Fruit fly (Drosophila melanogaster) S2 (cell line): ENCODE data around the gene Bcat.

Experiments
- CG8478 ChIP-seq: fragments of >200 bp; optimal IDR thresholded peaks from 2 replicates; lab custom pipeline; 2018
- CTCF ChIP-seq, 2 experiments: fragments of >200 bp; optimal IDR thresholded peaks; 2 replicates each; lab custom pipeline; 2018

Gene Bcat

dm6 chrX:13376520-13376919 is 20.2 kb upstream of the Bcat start:
- TF ChIP-seq CG8478: no peak
- TF ChIP-seq CTCF (optimal IDR thresholded peaks at IDR 0.05; lab: Kevin White, UChicago): no peak

dm6 chrX:13383770-13384169 is 12.9 kb upstream of the Bcat start:
- no peak for TF ChIP-seq CTCF (optimal IDR thresholded peaks at IDR 0.05; lab: Kevin White, UChicago)
- no peak for TF ChIP-seq CG8478

- TF ChIP-seq CG8478 (no peak), CTCF (optimal IDR thresholded peaks at IDR 0.05; lab: Kevin White, UChicago) (no peak)
These were observed 12.5 kb upstream of the Bcat start for dm6 chrX:13384177-13384576.

- no peak for TF ChIP-seq CG8478
- TF ChIP-seq CTCF (optimal IDR thresholded peaks at IDR 0.05; lab: Kevin White, UChicago): no peak
These were observed 11.9 kb upstream of the Bcat start, which contains the start of the genes Rbp1-like and Tim9a for dm6 chrX:13384583-13385342. Gene Rbp1-like, minus strand, starts transcription at chrX:13384877. Gene Tim9a, plus strand, starts transcription at chrX:13385210.

- no peak for TF ChIP-seq CTCF (optimal IDR thresholded peaks at IDR 0.05; lab: Kevin White, UChicago)
- TF ChIP-seq CG8478: no peak
These were observed 9.9 kb upstream of the Bcat start for dm6 chrX:13386776-13387175.

- TF ChIP-seq CTCF (optimal IDR thresholded peaks at IDR 0.05; lab: Kevin White, UChicago): no peak
- TF ChIP-seq CG8478: no peak
These were observed 9.3 kb upstream of the Bcat start, which contains the start of the genes Ype and CG1662 for dm6 chrX:13387373-13387850. Gene Ype, minus strand, starts transcription at chrX:13387417. Gene CG1662, plus strand, starts transcription at chrX:13387563.

- TF ChIP-seq CTCF (optimal IDR thresholded peaks at IDR 0.05; lab: Kevin White, UChicago) (no peak), CG8478 (no peak)
These were observed 6.1 kb upstream of the Bcat start for dm6 chrX:13390465-13391173.

dm6 chrX:13391174-13392040 is 5.3 kb upstream of the Bcat start:
- no peak for TF ChIP-seq CTCF (optimal IDR thresholded peaks at IDR 0.05; lab: Kevin White, UChicago)
- no peak for TF ChIP-seq CG8478

- TF ChIP-seq CTCF (optimal IDR thresholded peaks at IDR 0.05; lab: Kevin White, UChicago): no peak
- TF ChIP-seq CG8478: no peak
These were observed 4.7 kb upstream of the Bcat start for dm6 chrX:13392041-13392353.

dm6 chrX:13392764-13393163 is 3.9 kb upstream of the Bcat start:
- no peak for TF ChIP-seq CG8478
- no peak for TF ChIP-seq CTCF (optimal IDR thresholded peaks at IDR 0.05; lab: Kevin White, UChicago)

dm6 chrX:13394343-13394742 is 2.4 kb upstream of the Bcat start:
- no peak for TF ChIP-seq CG8478

dm6 chrX:13395020-13395419 is 1.7 kb upstream of the Bcat start:
- no peak for TF ChIP-seq CG8478
- TF ChIP-seq CTCF (optimal IDR thresholded peaks at IDR 0.05; lab: Kevin White, UChicago): no peak

dm6 chrX:13395988-13396377 is 716 bp upstream of the Bcat start:
- TF ChIP-seq CTCF (optimal IDR thresholded peaks at IDR 0.05; lab: Kevin White, UChicago): no peak
- TF ChIP-seq CG8478: no peak

- no peak for TF ChIP-seq CTCF (optimal IDR thresholded peaks at IDR 0.05; lab: Kevin White, UChicago)
- no peak for TF ChIP-seq CG8478
These were observed 911 bp downstream of the Bcat start for dm6 chrX:13397610-13398009.

- peak; percentile 88 to 90 for TF ChIP-seq CTCF (optimal IDR thresholded peaks at IDR 0.05; lab: Kevin White, UChicago)
- TF ChIP-seq CG8478: no peak
These were observed 4.5 kb downstream of the Bcat start for dm6 chrX:13401245-13401644.
